Worm (Caenorhabditis elegans): ENCODE results near the gene C28H8.2.

C28H8.2 gene

DNA sequence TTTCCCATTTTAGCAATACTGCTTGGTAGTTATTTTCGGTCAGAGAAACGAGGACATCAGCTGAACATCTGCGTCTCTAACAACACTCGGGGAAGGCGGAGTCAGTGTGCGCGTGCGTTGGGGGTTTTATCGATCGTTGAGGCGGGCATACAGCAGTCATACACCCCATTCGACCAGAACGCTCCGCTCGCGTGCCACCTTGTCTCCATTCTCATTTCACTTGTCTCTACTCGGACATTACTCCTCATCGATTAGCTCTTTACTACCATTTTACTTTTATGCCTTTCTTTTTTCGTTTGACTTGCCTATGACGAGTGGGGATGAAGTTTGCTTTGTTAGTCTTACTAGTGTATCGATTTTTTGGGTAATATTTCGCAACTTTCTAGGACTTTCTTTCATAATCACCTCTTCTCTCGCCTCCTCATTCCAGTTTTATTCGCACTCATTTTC is 20.4 kb downstream of the C28H8.2 start (continued):
- TF ChIP-seq daf-8 (GFP tag; IDR thresholded peaks at IDR 0.05) = no peak
- TF ChIP-seq vab-7 (GFP tag; IDR thresholded peaks at IDR 0.05) = no peak; the same call in 1 of the 2 replicates
- peak; percentile 50 to 60 for TF ChIP-seq lsy-2 (tag; optimal IDR thresholded peaks at IDR 0.05)
- TF ChIP-seq spr-1 (tag; optimal IDR thresholded peaks at IDR 0.05) = peak; percentile 40
- TF ChIP-seq pha-4 (GFP tag; IDR thresholded peaks at IDR 0.05) = peak; percentile 51; the same call in 1 of the 2 replicates
- peak; percentile 69 for TF ChIP-seq pha-4 (tag; optimal IDR thresholded peaks at IDR 0.05)
- TF ChIP-seq skn-1 (tag; optimal IDR thresholded peaks at IDR 0.05) = no peak
- no peak for TF ChIP-seq egl-27 (tag; optimal IDR thresholded peaks at IDR 0.05)
- TF ChIP-seq T20F7.1 (GFP tag; optimal IDR thresholded peaks at IDR 0.05) = peak; percentile 44
- TF ChIP-seq cey-2 (tag; optimal IDR thresholded peaks at IDR 0.05; ENCODE audit: borderline replicate concordance, insufficient read depth) = no peak
- TF ChIP-seq dve-1 (tag; optimal IDR thresholded peaks at IDR 0.05; ENCODE audit: insufficient read depth) = peak; percentile 85
- TF ChIP-seq mep-1 (tag; optimal IDR thresholded peaks at IDR 0.05) = peak; percentile 87
- TF ChIP-seq mdt-29 (GFP tag; IDR thresholded peaks at IDR 0.05) = 0 out of 2 replicates have a peak, but pooled peaks have one; percentile 50
- no peak for TF ChIP-seq sdz-12 (GFP tag; optimal IDR thresholded peaks at IDR 0.05)
- peak; percentile 50; the same call in 1 of the 2 replicates for TF ChIP-seq arid-1 (GFP tag; conservative IDR thresholded peaks at IDR 0.05)
- no peak for TF ChIP-seq Y48G9A.11 (GFP tag; IDR thresholded peaks at IDR 0.05)
- TF ChIP-seq ceh-20 (GFP tag; IDR thresholded peaks at IDR 0.05) = peak; percentile 17; the same call in 1 of the 2 replicates
- TF ChIP-seq lir-3 (tag; optimal IDR thresholded peaks at IDR 0.05) = no peak

DNA sequence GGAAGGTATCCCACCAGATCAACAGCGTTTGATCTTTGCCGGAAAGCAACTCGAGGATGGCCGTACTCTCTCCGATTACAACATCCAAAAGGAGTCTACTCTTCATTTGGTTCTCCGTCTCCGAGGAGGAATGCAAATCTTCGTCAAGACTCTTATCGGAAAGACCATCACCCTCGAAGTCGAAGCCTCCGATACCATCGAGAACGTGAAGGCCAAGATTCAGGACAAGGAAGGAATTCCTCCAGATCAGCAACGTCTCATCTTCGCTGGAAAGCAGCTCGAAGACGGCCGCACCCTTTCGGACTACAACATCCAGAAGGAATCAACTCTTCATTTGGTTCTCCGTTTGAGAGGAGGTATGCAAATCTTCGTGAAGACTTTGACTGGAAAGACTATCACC is 22.0 kb downstream of the C28H8.2 start:
- TF ChIP-seq hmg-1.1 (GFP tag; IDR thresholded peaks at IDR 0.05) (0 out of 2 replicates have a peak, but pooled peaks have one; percentile 13), egl-43 (GFP tag; IDR thresholded peaks at IDR 0.05) (peak; percentile 52; the same call in 1 of the 2 replicates), Y105C5A.15 (GFP tag; IDR thresholded peaks at IDR 0.05) (no peak), set-16 (GFP tag; IDR thresholded peaks at IDR 0.05) (0 out of 2 replicates have a peak, but pooled peaks have one; percentile 10), dpl-1 (GFP tag; optimal IDR thresholded peaks at IDR 0.05) (no peak), nhr-25 (tag; optimal IDR thresholded peaks at IDR 0.05; ENCODE audit: borderline replicate concordance, insufficient read depth) (no peak), pha-4 (GFP tag; IDR thresholded peaks at IDR 0.05) (peak; percentile 5; the same call in 1 of the 2 replicates), pha-4 (tag; optimal IDR thresholded peaks at IDR 0.05) (no peak), ctbp-1 (GFP tag; IDR thresholded peaks at IDR 0.05) (0 out of 2 replicates have a peak, but pooled peaks have one; percentile 6)

- TF ChIP-seq ceh-62 (tag; optimal IDR thresholded peaks at IDR 0.05) = no peak
- peak; percentile 29 for TF ChIP-seq hmg-1.1 (GFP tag; IDR thresholded peaks at IDR 0.05)
- no peak for TF ChIP-seq dmd-8 (GFP tag; IDR thresholded peaks at IDR 0.05)
- TF ChIP-seq lin-13 (GFP tag; optimal IDR thresholded peaks at IDR 0.05) = peak; percentile 79
- TF ChIP-seq zip-2 (tag; optimal IDR thresholded peaks at IDR 0.05) = peak; percentile 80
- TF ChIP-seq mxl-3 (GFP tag; optimal IDR thresholded peaks at IDR 0.05) = peak; percentile 29
- peak; percentile 91 for TF ChIP-seq nhr-102 (tag; optimal IDR thresholded peaks at IDR 0.05)
- no peak for TF ChIP-seq ceh-28 (tag; optimal IDR thresholded peaks at IDR 0.05)
- peak; percentile 55 for TF ChIP-seq aly-2 (tag; optimal IDR thresholded peaks at IDR 0.05)
- TF ChIP-seq sdz-12 (GFP tag; optimal IDR thresholded peaks at IDR 0.05) = no peak
- peak; percentile 55 for TF ChIP-seq dmd-6 (GFP tag; IDR thresholded peaks at IDR 0.05)
- peak; percentile 41 to 69 for TF ChIP-seq lsy-2 (tag; optimal IDR thresholded peaks at IDR 0.05)
- peak; percentile 64 for TF ChIP-seq mes-2 (tag; optimal IDR thresholded peaks at IDR 0.05; ENCODE audit: poor library complexity, severe bottlenecking)
- TF ChIP-seq lir-3 (tag; optimal IDR thresholded peaks at IDR 0.05) = peak; percentile 38
- peak; percentile 87 for TF ChIP-seq aha-1 (tag)
- no peak for TF ChIP-seq nhr-237 (tag; optimal IDR thresholded peaks at IDR 0.05)
- no peak for TF ChIP-seq daf-12 (tag; optimal IDR thresholded peaks at IDR 0.05)
- no peak for TF ChIP-seq zip-11 (GFP tag; IDR thresholded peaks at IDR 0.05)
- no peak for TF ChIP-seq D1046.2 (GFP tag; IDR thresholded peaks at IDR 0.05)
- TF ChIP-seq ztf-7 (tag; optimal IDR thresholded peaks at IDR 0.05) = no peak
- 0 out of 2 replicates have a peak, but pooled peaks have one; percentile 18 for TF ChIP-seq ctbp-1 (GFP tag; IDR thresholded peaks at IDR 0.05)
- TF ChIP-seq jun-1 (tag; optimal IDR thresholded peaks at IDR 0.05) = peak; percentile 9
- peak; percentile 46 for TF ChIP-seq spr-1 (tag; optimal IDR thresholded peaks at IDR 0.05)
- peak; percentile 70 for TF ChIP-seq lin-38 (GFP tag; IDR thresholded peaks at IDR 0.05)
- TF ChIP-seq T26A8.4 (GFP tag; IDR thresholded peaks at IDR 0.05) = peak; percentile 91
- TF ChIP-seq daf-8 (GFP tag; IDR thresholded peaks at IDR 0.05) = no peak
These were observed 23.5 kb downstream of the C28H8.2 start for ce11 chrIII:5943368-5944180.
